Worm (Caenorhabditis elegans): ENCODE measurements around the gene clec-88.
A peak's percentile ranks its signal among the peaks of the same experiment; 100 is the strongest.

Gene clec-88

DNA sequence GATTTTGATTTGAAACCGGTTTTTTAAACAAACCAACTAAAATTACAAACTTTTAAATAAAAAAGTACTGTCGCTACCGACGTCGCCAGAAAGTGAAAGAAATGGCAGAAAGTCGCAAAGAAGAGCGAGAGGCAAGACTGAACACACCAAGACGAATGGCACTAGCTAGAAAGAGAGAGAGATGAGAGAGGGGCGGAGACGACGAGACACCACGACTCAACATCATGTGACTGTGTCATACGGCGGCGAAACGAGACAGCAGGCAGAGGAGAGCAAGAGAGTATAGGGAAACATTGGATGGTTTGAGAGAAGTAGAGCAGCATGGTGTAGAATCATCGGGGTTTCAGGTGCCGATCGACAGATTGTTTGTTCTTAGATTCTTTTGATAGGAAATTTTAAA, 17.2 kb upstream of the clec-88 start (continued):
- TF ChIP-seq unc-130 (GFP tag; optimal IDR thresholded peaks at IDR 0.05) (no peak), egl-43 (GFP tag; IDR thresholded peaks at IDR 0.05) (peak; percentile 78), nhr-42 (GFP tag; IDR thresholded peaks at IDR 0.05) (no peak), lin-1 (GFP tag; IDR thresholded peaks at IDR 0.05) (peak; percentile 65; the same call in 1 of the 2 replicates), pqm-1 (tag; optimal IDR thresholded peaks at IDR 0.05) (peak; percentile 8), T26A8.4 (GFP tag; IDR thresholded peaks at IDR 0.05) (peak; percentile 79), rbr-2 (tag; optimal IDR thresholded peaks at IDR 0.05) (peak; percentile 88), jun-1 (tag; optimal IDR thresholded peaks at IDR 0.05) (peak; percentile 64), snpc-4 (tag; optimal IDR thresholded peaks at IDR 0.05) (peak; percentile 36), zip-2 (tag; optimal IDR thresholded peaks at IDR 0.05) (peak; percentile 26), nhr-25 (tag; optimal IDR thresholded peaks at IDR 0.05; ENCODE audit: borderline replicate concordance, insufficient read depth) (peak; percentile 74), D1046.2 (GFP tag; IDR thresholded peaks at IDR 0.05) (no peak), attf-4 (tag; optimal IDR thresholded peaks at IDR 0.05) (peak; percentile 32), daf-16 (GFP tag; optimal IDR thresholded peaks at IDR 0.05) (peak; percentile 39 to 42), daf-16 (tag; optimal IDR thresholded peaks at IDR 0.05) (peak; percentile 88), php-3 (GFP tag; IDR thresholded peaks at IDR 0.05) (0 out of 2 replicates have a peak, but pooled peaks have one; percentile 30), nhr-10 (tag; optimal IDR thresholded peaks at IDR 0.05) (peak; percentile 84), ceh-82 (tag; optimal IDR thresholded peaks at IDR 0.05) (no peak), duxl-1 (tag; optimal IDR thresholded peaks at IDR 0.05; ENCODE audit: poor library complexity) (peak; percentile 77), lir-3 (tag; optimal IDR thresholded peaks at IDR 0.05) (no peak), set-16 (GFP tag; IDR thresholded peaks at IDR 0.05) (peak; percentile 77), mxl-3 (GFP tag; optimal IDR thresholded peaks at IDR 0.05) (peak; percentile 97), ztf-7 (tag; optimal IDR thresholded peaks at IDR 0.05) (peak; percentile 77), spr-1 (tag; optimal IDR thresholded peaks at IDR 0.05) (peak; percentile 58), mdt-29 (GFP tag; IDR thresholded peaks at IDR 0.05) (peak; percentile 79; the same call in 1 of the 2 replicates), aly-2 (tag; optimal IDR thresholded peaks at IDR 0.05) (no peak), nhr-48 (tag; optimal IDR thresholded peaks at IDR 0.05) (peak; percentile 79), mdl-1 (tag; optimal IDR thresholded peaks at IDR 0.05) (peak; percentile 71 to 92), nhr-237 (tag; optimal IDR thresholded peaks at IDR 0.05) (no peak), hlh-11 (tag; optimal IDR thresholded peaks at IDR 0.05) (peak; percentile 98), F49E8.2 (tag; optimal IDR thresholded peaks at IDR 0.05; ENCODE audit: borderline replicate concordance) (no peak), skn-1 (tag; optimal IDR thresholded peaks at IDR 0.05) (no peak), ceh-32 (tag; optimal IDR thresholded peaks at IDR 0.05; ENCODE audit: poor library complexity) (no peak)

DNA sequence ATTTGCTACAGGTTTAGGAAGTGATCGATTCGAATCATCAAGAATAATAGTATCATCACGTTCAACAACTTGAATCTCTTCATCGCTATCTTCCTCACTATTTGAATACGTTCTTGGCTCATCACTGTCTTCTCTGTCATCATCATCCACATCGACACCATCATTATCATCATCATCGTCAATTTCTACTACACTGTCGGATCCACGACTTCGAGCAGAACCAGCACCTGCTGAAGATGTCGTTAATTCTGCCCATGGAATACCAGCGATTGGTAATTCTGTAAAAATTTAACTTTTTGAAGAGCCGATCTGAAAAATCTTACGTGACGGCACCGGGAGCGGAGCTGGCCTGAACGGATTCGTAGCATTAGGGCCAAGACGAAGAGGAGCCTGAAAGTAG, 15.6 kb upstream of the clec-88 start:
- TF ChIP-seq lin-29 (GFP tag; IDR thresholded peaks at IDR 0.05) (no peak), lin-38 (GFP tag; IDR thresholded peaks at IDR 0.05) (no peak), ceh-32 (tag; optimal IDR thresholded peaks at IDR 0.05; ENCODE audit: poor library complexity) (no peak), duxl-1 (tag; optimal IDR thresholded peaks at IDR 0.05; ENCODE audit: poor library complexity) (no peak), aha-1 (tag) (no peak), sdz-12 (GFP tag; optimal IDR thresholded peaks at IDR 0.05) (no peak), ZK337.2 (GFP tag; IDR thresholded peaks at IDR 0.05) (no peak), hlh-11 (tag; optimal IDR thresholded peaks at IDR 0.05) (no peak), daf-8 (GFP tag; IDR thresholded peaks at IDR 0.05) (no peak), snpc-4 (tag; optimal IDR thresholded peaks at IDR 0.05) (no peak), F44E2.7 (GFP tag; IDR thresholded peaks at IDR 0.05) (no peak), mdl-1 (tag; optimal IDR thresholded peaks at IDR 0.05) (no peak), zfp-2 (tag; optimal IDR thresholded peaks at IDR 0.05) (no peak), attf-4 (tag; optimal IDR thresholded peaks at IDR 0.05) (no peak), F37D6.2 (tag; optimal IDR thresholded peaks at IDR 0.05) (no peak), F26F4.8 (GFP tag; conservative IDR thresholded peaks at IDR 0.05) (no peak), nhr-111 (GFP tag; optimal IDR thresholded peaks at IDR 0.05) (no peak), vab-7 (GFP tag; IDR thresholded peaks at IDR 0.05) (no peak), rbr-2 (tag; optimal IDR thresholded peaks at IDR 0.05) (no peak)
